Worm (Caenorhabditis elegans): ENCODE data around the gene calf-1.

ce11 chrV:20451793-20452192 lies 27.1 kb downstream of the calf-1 start:
- TF ChIP-seq unc-62 (GFP tag; optimal IDR thresholded peaks at IDR 0.05) (no peak), zag-1 (tag; optimal IDR thresholded peaks at IDR 0.05) (no peak), nhr-77 (tag; optimal IDR thresholded peaks at IDR 0.05) (no peak), skn-1 (tag; optimal IDR thresholded peaks at IDR 0.05) (no peak), lin-15B (tag; optimal IDR thresholded peaks at IDR 0.05) (no peak), tbx-2 (tag; optimal IDR thresholded peaks at IDR 0.05) (no peak), egl-5 (tag; optimal IDR thresholded peaks at IDR 0.05) (peak; percentile 6), nhr-237 (tag; optimal IDR thresholded peaks at IDR 0.05) (no peak), ceh-82 (tag; optimal IDR thresholded peaks at IDR 0.05) (no peak), sea-2 (GFP tag; optimal IDR thresholded peaks at IDR 0.05) (no peak), pqm-1 (tag; optimal IDR thresholded peaks at IDR 0.05) (no peak), ama-1 (optimal IDR thresholded peaks at IDR 0.05) (no peak), fos-1 (tag; optimal IDR thresholded peaks at IDR 0.05) (no peak), unc-39 (tag; optimal IDR thresholded peaks at IDR 0.05) (no peak)

All from whole organism, L3 larva.